Worm (Caenorhabditis elegans) whole organism, dauer: ENCODE data around the gene R04B3.3.

ENCODE experiments used
- unc-62 ChIP-seq: sonication (generic microtip); optimal IDR thresholded peaks from 2 replicates; lab custom pipeline; 2017; ENCODE audit warnings: missing biosample characterization, missing genetic modification reagents, missing genetic modification characterization

R04B3.3 gene

DNA sequence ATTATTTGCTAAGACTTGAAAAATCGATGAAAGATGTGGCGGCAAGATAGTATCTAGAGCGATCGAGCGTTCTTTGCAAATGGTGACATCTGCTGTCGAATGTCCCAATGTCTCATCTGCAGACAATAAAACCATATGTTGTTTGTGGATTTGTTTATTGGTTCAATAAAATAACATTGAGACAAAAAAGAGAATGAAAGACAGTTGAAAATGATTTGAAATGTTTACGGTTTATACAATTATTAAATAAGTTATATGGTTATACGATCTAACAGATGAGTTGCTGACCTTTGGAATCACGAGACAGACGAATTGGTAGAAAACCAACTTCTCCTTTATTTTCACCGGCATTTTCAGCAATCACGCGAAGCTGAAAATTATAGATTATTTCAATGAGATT lies 2.2 kb downstream of the R04B3.3 start, which contains the start of gene R04B3.2:
Gene R04B3.2 (minus strand): TSS at position 101 of the 400 bp plus-strand sequence.
- no peak for TF ChIP-seq unc-62 (GFP tag; lab: Kevin White, UChicago)

DNA sequence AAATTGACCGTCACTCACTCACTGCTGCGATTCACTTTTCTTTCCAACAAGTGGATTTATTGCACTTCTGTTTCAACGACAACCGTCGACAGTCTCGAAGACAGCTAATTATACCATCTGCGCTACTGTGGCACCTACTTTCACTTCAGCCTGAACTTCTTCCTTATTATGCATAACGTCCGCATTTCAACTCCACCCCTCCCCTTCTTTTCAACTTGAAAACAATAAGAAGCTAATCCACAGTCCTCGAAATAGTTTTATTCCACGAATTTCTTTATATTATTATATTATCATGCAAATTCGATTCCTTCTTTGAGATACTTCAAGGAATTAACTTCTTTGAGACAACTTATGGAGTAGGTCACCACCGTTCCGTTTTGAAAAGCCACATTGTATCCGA lies 4.5 kb downstream of the R04B3.3 start, which contains the start of gene R04B3.1:
Gene R04B3.1 (minus strand): TSS at position 101 of the 400 bp plus-strand sequence.
- no peak for TF ChIP-seq unc-62 (GFP tag; lab: Kevin White, UChicago)

DNA sequence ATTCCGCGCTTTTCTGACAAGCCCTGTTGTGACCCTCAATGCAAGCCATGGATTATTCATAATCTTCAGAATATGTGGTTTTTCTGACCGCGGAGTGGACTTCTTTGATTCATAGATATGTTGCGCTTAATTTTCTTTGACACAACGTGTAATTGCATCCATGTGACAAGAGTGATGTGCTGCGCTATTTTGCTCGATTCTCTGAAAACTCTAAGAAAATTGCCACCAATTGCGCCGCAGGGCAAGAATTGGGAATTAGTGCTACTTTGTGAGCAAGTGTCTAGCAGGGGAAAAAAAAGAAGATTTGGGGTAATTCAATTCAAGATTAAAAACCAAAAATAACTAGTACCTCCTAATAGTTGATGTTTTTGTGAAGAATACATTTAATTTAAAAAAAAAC lies 11.7 kb downstream of the R04B3.3 start:
- no peak for TF ChIP-seq unc-62 (GFP tag; lab: Kevin White, UChicago)

DNA sequence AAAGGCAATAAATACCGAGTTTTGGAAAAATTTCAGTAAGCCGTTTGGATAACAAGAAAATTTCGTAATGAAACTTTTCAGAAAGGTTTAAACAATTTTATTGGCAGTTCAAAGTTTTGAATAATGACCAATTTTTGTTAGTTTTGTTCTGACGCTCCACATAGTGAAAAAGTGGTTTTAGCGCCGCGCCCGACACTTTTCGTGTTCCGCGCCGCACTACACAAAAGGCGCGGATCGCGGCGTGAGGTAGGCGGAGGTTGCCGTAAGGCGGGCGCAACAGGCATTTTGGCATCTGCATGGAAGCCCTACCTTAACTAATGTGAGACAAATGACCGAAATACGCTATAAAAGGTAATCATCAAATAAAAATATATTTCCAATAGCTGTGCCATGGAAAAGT lies 14.0 kb downstream of the R04B3.3 start:
- TF ChIP-seq unc-62 (GFP tag; lab: Kevin White, UChicago) = no peak

DNA sequence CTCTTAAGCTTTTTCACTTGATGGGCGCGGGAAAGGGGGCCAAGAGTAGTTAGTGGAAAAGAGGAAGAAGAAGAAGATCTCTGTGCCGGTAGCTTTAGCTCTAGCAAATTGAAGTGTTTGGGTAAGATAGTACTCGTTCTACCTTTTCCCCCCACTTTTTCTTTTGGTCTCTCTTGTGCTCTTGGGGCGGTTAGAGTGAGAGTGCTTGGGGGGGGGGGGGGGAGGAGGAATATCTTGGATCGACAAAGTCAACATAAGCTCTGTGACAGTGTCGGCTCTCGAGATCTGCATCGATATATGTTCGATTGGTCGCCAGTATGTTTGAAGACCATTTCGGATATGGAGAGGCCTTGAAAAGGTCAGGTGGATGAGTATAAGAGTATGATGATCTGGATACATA lies 16.0 kb downstream of the R04B3.3 start, which contains the start of gene fox-1:
Gene fox-1 (minus strand): TSS at position 101 of the 400 bp plus-strand sequence.
- TF ChIP-seq unc-62 (GFP tag; lab: Kevin White, UChicago) = no peak

DNA sequence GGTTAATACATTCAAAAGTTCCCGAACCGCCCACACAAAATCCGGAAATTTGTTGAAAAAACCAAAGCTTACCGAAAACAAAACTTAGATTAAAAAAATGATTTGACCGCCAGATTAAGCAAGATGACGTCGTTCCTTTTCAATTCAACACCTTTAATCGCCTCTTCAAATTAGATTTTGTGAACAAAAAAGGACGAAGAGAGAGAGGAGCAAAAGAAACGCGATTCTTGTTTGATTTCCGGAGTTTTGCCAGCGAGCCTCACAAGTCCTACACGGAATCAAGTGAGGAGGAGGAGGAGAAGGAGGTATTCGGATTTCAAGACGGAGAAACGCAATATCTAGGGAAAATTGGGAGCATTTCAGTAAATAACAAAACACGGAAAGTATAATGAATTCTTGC lies 18.3 kb downstream of the R04B3.3 start:
- TF ChIP-seq unc-62 (GFP tag; lab: Kevin White, UChicago) = no peak

DNA sequence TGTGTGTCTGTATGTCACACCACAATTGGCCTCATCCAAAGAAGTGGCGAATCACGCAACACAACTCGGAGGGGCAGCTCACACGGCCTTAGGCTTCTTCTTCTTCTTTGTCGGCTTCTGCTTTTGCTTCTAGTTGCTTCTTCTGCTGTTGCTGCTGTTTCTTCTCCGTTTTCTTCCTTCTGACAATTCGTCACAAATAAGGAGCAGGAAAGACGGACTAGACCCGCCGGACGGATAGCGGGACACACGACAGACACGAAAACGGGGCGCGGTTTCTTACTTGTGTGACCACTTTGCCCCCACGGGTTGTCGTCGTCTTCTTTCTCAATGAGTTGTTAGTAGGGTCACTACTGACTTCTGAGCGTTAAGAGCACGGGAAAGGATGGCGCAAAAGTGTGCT lies 19.6 kb downstream of the R04B3.3 start:
- TF ChIP-seq unc-62 (GFP tag; lab: Kevin White, UChicago) = no peak

DNA sequence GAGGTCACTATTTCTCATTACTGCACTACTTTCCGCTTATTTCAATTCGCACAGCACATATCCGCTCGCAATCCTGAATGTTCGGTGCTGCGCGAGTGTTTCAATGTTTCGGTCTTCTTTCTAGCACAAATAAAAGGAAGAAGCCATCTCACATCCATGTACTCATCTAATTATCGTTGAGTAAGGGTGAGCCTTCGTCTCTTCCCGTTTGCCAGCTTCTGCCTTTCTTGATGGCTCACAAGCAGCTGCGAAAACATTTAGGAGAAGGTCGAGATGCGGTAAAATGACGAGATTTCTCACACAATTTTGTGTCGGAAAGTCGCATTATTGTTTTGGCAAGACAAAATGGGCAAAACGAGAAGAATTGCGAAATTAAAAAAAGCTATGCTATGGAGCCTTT lies 20.9 kb downstream of the R04B3.3 start:
- TF ChIP-seq unc-62 (GFP tag; lab: Kevin White, UChicago) = no peak

DNA sequence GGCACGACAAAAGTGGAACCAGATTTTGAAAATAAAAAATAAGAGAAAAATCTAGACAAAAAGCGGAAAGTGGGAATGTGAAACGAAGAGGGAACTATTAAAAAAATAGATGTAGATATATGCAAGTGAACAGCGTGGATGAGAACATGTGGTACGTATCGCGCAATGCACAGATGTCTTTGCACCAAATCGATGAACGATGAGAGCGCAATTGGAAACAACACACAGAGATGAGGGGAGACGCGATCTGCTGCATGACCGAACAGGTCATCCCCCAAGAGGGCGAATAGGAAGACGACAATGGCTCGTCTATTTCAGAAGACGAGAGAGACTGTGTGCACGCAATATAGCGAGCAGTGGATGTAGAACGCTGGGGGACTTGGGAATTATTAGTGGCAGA lies 23.1 kb downstream of the R04B3.3 start:
- TF ChIP-seq unc-62 (GFP tag; lab: Kevin White, UChicago) = no peak

DNA sequence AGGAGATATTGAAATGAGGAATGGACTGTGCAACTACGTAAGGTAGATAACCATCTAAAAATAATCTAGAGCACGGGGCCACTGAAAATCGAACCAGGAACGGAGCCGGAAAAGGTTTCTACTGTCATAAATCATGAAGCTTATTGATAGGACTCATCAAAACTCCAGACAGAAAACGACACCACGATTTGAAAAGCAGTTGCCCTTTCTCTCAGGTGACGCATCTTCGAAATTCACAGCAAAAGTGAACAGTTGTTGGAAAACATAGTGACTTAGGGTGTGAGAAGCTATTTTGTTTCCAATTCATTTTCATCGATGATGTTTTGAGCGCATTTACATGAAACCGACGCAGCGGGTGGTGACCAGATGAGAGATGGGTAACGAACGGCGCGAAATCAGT lies 23.5 kb downstream of the R04B3.3 start:
- no peak for TF ChIP-seq unc-62 (GFP tag; lab: Kevin White, UChicago)

DNA sequence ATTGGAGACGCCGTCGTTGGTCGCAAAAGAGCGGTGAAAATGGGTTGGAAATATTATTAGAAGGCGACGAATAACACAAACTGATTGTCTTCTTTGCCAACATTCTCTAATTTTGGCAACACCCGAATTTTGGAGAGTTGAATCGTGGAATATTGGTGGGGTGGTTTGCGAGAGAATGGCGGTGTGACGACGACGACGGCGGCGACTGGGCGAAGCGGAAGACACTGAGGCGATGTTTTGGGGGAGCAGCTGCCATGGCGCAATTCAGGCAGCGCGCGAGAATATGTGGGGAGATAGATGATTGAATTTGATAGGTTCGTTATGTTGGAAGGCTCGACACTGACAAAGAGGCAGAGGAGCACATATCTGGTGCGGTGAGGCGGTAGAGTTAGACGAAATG lies 24.8 kb downstream of the R04B3.3 start:
- TF ChIP-seq unc-62 (GFP tag; lab: Kevin White, UChicago) = no peak

DNA sequence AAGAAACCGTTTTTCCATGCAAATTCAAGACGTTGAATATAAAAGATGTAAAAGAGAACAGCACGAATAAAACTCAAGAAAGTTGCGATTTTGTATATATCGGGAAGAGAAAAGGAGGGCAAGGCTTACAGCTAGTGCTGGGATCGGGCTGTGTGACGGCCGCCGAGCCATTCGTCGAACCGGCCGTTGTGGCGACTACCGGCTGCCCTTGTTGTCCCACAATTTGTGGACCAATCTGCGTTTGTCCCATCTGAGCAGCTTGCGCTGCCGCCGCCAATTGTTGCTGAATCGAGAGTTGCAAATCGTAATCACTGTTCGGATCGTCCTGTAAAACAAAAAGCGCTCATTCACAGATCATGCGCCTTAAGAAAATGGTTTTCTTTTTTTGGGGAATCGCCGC lies 28.6 kb downstream of the R04B3.3 start:
- no peak for TF ChIP-seq unc-62 (GFP tag; lab: Kevin White, UChicago)

DNA sequence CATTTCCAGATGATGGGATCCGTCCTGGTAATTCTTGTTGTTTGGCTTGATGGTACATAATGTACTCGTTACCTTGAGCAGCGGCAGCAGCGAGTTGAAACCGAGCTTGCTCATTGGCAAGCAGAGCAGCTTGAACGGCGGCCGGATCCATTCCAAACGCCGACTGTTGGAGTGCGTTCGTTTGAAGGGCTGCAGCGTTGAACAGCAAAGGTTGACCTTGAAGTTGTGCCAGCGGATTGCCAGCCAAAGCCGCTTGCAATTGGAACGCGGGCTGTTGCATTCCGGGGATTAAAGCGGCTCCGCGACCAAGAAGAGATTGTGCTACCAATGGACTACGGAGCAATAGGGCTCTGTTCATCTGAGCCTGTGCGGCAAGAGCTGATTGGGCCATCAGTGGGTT lies 29.6 kb downstream of the R04B3.3 start:
- TF ChIP-seq unc-62 (GFP tag; lab: Kevin White, UChicago) = no peak

DNA sequence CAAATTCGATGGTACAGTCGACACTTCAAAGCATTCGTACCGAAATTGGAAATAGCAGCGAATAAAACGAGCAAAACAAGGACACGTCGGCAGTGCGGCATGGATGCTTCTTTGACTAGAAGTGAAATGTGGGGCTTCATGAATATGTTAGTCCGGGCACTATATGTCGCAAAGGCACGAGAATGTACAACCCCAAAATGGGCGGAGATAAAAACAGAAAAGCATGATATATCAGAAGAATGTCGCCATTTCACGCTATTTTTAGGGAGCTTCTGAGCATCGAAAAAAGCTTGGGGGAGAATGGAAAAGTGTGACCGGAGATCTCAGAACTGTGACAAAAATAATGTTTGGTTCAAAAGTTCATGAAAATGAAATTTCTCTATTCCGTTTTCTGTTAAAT lies 32.5 kb downstream of the R04B3.3 start, which contains the start of gene T07D1.3:
Gene T07D1.3 (minus strand): TSS at position 101 of the 400 bp plus-strand sequence.
- no peak for TF ChIP-seq unc-62 (GFP tag; lab: Kevin White, UChicago)

DNA sequence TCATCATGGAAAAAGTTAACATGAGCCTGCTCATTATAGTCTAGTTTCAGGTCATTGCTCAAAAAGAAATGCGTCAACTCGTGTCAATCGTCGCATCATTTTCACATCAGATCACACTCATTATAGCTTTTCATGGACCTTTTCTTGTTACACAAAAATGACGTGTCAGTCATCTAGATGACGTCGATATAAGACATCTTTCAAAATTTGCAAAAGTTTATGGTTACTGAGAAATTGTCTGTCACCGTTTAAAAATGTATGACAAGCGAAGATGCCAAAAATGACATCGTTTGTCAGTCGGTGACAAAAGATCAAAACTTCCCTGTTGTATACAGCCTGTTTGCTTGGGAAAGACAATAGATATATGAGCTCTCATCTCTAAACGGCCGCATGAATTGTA lies 34.6 kb downstream of the R04B3.3 start:
- no peak for TF ChIP-seq unc-62 (GFP tag; lab: Kevin White, UChicago)

DNA sequence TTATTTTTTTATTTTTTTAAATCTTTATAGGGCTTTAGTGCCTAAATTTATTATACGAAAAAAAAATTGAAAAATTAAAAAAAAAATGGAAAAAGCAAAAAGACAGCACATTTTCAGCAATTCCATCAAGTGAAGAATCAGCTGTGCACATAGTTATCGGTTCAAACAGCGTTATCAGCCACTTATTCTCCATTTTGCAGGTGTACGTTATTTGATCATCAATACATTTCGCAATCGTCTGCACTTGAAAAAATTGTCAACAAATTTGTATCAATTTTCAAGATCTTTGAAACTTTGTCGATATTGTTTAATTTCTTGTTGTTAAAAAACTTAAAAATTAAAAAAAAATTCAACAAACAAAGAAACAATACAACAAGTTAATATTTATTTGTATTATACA lies 36.0 kb downstream of the R04B3.3 start:
- TF ChIP-seq unc-62 (GFP tag; lab: Kevin White, UChicago) = no peak

DNA sequence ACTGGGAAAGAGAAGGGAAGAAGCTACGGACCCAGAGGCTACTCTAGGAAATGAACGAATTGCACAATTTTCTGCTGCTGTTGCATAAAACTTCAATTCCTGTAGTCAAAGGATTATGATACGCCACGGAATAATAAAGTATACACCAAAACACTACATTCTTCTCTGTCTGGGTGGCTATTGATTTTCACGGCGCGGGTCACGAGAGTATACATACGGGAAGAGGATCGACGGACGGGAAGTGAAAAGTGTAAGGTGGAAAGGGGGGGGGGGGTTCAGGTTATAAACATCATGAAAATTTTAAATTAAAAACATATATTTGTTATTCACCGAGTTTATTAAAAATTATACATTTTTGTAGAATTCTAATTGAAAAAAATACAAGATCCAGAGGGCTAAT lies 36.5 kb downstream of the R04B3.3 start:
- no peak for TF ChIP-seq unc-62 (GFP tag; lab: Kevin White, UChicago)

DNA sequence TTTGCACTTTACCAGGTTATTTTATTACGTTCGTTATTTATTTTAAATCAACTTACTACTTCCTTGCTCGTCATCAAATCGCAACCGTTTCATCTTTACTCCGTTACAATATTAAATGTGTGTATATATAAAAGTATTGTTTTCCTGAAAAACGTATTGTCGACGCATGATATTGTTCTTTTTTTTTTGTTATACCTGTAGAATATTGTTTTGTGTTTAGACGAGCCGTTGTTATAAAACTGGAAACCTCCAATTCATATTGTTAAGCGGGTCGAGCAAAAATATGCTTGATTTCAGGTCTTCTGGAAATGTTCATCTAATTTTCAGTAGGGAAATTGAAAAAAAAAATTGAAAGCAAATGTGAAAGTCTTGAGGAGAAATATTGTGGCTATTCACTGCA lies 36.9 kb downstream of the R04B3.3 start, which contains the start of gene gid-2:
Gene gid-2 (minus strand): TSS at position 101 of the 400 bp plus-strand sequence.
- no peak for TF ChIP-seq unc-62 (GFP tag; lab: Kevin White, UChicago)
